Worm (Caenorhabditis elegans): Measurements from ENCODE around the gene frh-1.

ce11 chrII:5945818-5946217 lies 28.6 kb downstream of the frh-1 start:
- TF ChIP-seq lin-13 (GFP tag; optimal IDR thresholded peaks at IDR 0.05) (no peak), nhr-11 (tag; optimal IDR thresholded peaks at IDR 0.05) (no peak), nhr-25 (tag; optimal IDR thresholded peaks at IDR 0.05; ENCODE audit: borderline replicate concordance, insufficient read depth) (no peak), lin-1 (GFP tag; IDR thresholded peaks at IDR 0.05) (no peak), pha-4 (GFP tag; IDR thresholded peaks at IDR 0.05) (no peak), pha-4 (tag; optimal IDR thresholded peaks at IDR 0.05) (no peak), egl-27 (tag; optimal IDR thresholded peaks at IDR 0.05) (no peak), ceh-82 (tag; optimal IDR thresholded peaks at IDR 0.05) (no peak), skn-1 (tag; optimal IDR thresholded peaks at IDR 0.05) (no peak), nhr-6 (tag; optimal IDR thresholded peaks at IDR 0.05) (no peak), ceh-62 (tag; optimal IDR thresholded peaks at IDR 0.05) (no peak), lin-39 (tag; optimal IDR thresholded peaks at IDR 0.05) (no peak), lsy-2 (tag; optimal IDR thresholded peaks at IDR 0.05) (no peak), nhr-76 (tag; optimal IDR thresholded peaks at IDR 0.05) (no peak), unc-39 (tag; optimal IDR thresholded peaks at IDR 0.05) (no peak)
